Fruit fly (Drosophila melanogaster) whole organism, adult: Measurements from ENCODE around the gene Sugb.

Source experiments
- CG33017 ChIP-seq: fragments of 200-800 bp; sonication (Bioruptor generic); optimal IDR thresholded peaks from 2 replicates; lab custom pipeline; 2018; ENCODE audit warnings: missing biosample characterization, mild to moderate bottlenecking, missing genetic modification characterization, moderate library complexity
- CG5204 ChIP-seq: fragments of 200-800 bp; sonication (Bioruptor generic); optimal IDR thresholded peaks from 2 replicates; lab custom pipeline; 2016; ENCODE audit warnings: missing biosample characterization, missing genetic modification characterization
- CG7045 ChIP-seq: fragments of 200-800 bp; sonication (Bioruptor generic); optimal IDR thresholded peaks from 2 replicates; lab custom pipeline; 2017; ENCODE audit warnings: missing biosample characterization, mild to moderate bottlenecking, missing genetic modification characterization
- CG7101 ChIP-seq: fragments of 200-800 bp; sonication (Bioruptor generic); optimal IDR thresholded peaks from 2 replicates; lab custom pipeline; 2018; ENCODE audit warnings: missing biosample characterization, mild to moderate bottlenecking, missing genetic modification characterization, moderate library complexity
- Crg-1 ChIP-seq: fragments of 200-800 bp; sonication (Bioruptor generic); optimal IDR thresholded peaks from 2 replicates; lab custom pipeline; 2016; ENCODE audit warnings: missing biosample characterization, missing genetic modification characterization
- Mnt ChIP-seq: fragments of 200-800 bp; sonication (Bioruptor generic); optimal IDR thresholded peaks from 2 replicates; lab custom pipeline; 2016; ENCODE audit warnings: missing biosample characterization, mild to moderate bottlenecking, missing genetic modification characterization
- bab1 ChIP-seq: fragments of 200-800 bp; sonication (Bioruptor generic); optimal IDR thresholded peaks from 3 replicates; lab custom pipeline; 2019; ENCODE audit warnings: missing biosample characterization, mild to moderate bottlenecking, missing genetic modification characterization, moderate library complexity
- cnc ChIP-seq, 2 experiments: fragments of >200 bp; optimal IDR thresholded peaks; 2 replicates each; lab custom pipeline; 2017
- kay ChIP-seq: fragments of 200-800 bp; sonication (Bioruptor generic); peaks from one replicate; lab custom pipeline; 2016; ENCODE audit warnings: missing biosample characterization, missing genetic modification characterization, borderline replicate concordance
- pad ChIP-seq: fragments of 200-800 bp; sonication (Bioruptor generic); optimal IDR thresholded peaks from 3 replicates; lab custom pipeline; 2017; ENCODE audit warnings: missing biosample characterization, missing genetic modification characterization, mild to moderate bottlenecking, moderate library complexity, missing genetic modification reagents
- tj ChIP-seq: fragments of 200-800 bp; sonication (Bioruptor generic); optimal IDR thresholded peaks from 3 replicates; lab custom pipeline; 2017; ENCODE audit warnings: missing biosample characterization, mild to moderate bottlenecking, missing genetic modification characterization, moderate library complexity
- toe ChIP-seq: fragments of 200-800 bp; sonication (Bioruptor generic); optimal IDR thresholded peaks from 2 replicates; lab custom pipeline; 2016; ENCODE audit warnings: missing biosample characterization, missing genetic modification characterization

DNA sequence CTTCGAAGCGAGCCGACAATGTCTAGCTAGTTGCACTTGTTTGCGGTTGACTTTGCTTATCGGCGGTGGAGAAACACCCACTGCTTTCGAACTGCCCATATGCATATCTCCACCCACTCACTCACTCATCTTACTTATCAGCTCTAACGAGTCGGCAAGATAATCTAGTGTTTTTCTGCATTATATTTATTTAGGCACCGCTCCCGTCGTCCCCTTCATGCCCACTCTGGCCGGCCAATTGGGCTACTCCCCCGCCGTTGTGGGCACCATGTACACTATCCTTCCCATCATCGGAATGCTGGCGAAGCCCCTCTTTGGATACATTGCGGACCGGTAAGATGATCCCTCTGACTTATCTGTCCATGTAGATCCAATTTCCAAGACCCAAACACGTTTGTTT lies 2.1 kb downstream of the Sugb start:
- TF ChIP-seq CG7101 (tag; lab: Kevin White, UChicago) (no peak), Mnt (no peak), toe (no peak), pad (GFP tag; lab: Kevin White, UChicago) (no peak), tj (GFP tag; lab: Kevin White, UChicago) (no peak), CG33017 (tag; lab: Kevin White, UChicago) (no peak), Crg-1 (GFP tag; lab: Kevin White, UChicago) (no peak), CG7045 (GFP tag; lab: Kevin White, UChicago) (no peak), cnc (optimal IDR thresholded peaks at IDR 0.05; lab: Kevin White, UChicago) (no peak), kay (no peak), bab1 (no peak), CG5204 (GFP tag; lab: Kevin White, UChicago) (no peak)
